Fruit fly (Drosophila melanogaster): Measurements from ENCODE around the gene Eig71Ek.

Eig71Ek gene

dm6 chr3L:15660915-15661314, at the start of gene Eig71Ek, which contains the start of gene Eig71Ej:
TSS of gene Eig71Ek (plus strand) at chr3L:15661248.
TSS of gene Eig71Ej (minus strand) at chr3L:15661015.
- TF ChIP-seq CG8478 (optimal IDR thresholded peaks at IDR 0.05) (no peak), CTCF (optimal IDR thresholded peaks at IDR 0.05) (no peak)

DNA sequence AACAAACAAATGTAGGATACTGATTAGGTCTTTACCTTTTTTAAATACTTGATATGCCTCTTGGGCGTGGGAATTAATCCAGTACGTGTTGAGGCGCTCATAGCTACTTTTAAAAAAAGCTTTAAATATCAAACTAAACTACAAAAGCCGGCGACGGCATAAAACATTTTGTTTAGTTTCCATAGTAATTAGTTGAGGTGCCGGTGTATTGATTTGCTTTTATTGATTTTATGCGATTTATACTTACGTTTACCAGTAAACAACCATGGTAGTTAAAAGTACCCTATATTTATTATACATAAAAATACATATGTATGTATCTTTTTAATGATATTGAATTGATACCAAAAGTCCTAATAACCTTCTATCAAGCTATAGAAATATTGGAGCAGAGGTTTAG, 48.3 kb upstream of the Eig71Ek start, which contains the start of gene CG13449:
Gene CG13449, minus strand, starts transcription at position 101 of the 400 bp plus-strand sequence.
- TF ChIP-seq CTCF (optimal IDR thresholded peaks at IDR 0.05): no peak
- no peak for TF ChIP-seq CG8478 (optimal IDR thresholded peaks at IDR 0.05)

DNA sequence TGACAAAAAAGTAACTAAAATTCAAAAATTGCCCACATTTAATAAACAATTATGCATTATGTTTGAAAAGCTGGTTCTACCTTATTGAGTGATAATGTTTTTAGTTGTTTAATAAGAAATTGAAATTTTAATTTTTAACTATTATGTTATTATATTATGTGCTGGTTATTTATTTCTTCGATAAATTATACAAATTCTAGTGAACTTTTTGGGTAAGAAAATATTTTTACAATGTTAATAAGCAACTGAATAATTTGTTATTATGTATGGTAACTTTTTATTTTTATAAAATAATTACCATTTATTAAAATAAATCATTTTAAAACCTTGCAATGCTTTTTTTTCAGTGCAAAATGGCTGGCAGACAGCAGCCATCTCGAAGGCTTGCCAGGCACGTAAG, 44.6 kb upstream of the Eig71Ek start:
- TF ChIP-seq CTCF (optimal IDR thresholded peaks at IDR 0.05): no peak
- TF ChIP-seq CG8478 (optimal IDR thresholded peaks at IDR 0.05): no peak

DNA sequence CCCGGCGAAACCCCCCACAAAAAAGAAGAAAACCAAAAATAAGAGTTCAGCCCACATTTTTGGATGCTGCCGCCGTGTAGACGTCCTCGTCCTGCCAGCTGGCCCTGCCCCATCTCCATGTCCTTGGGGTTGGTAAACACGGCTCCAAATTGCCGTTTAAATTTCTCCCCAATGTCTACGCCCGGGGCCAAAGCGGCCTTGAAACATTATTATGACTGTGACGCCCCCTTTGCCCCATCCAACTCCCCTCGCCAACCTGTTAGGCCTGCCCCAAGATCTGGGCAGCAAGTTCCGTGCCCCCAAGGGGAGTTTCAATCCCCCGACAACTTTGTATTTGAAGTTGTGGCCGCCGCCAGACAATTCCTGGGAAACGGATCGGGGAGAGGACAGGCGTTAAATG, 44.1 kb upstream of the Eig71Ek start:
- TF ChIP-seq CTCF (optimal IDR thresholded peaks at IDR 0.05): no peak
- TF ChIP-seq CG8478 (optimal IDR thresholded peaks at IDR 0.05): no peak

DNA sequence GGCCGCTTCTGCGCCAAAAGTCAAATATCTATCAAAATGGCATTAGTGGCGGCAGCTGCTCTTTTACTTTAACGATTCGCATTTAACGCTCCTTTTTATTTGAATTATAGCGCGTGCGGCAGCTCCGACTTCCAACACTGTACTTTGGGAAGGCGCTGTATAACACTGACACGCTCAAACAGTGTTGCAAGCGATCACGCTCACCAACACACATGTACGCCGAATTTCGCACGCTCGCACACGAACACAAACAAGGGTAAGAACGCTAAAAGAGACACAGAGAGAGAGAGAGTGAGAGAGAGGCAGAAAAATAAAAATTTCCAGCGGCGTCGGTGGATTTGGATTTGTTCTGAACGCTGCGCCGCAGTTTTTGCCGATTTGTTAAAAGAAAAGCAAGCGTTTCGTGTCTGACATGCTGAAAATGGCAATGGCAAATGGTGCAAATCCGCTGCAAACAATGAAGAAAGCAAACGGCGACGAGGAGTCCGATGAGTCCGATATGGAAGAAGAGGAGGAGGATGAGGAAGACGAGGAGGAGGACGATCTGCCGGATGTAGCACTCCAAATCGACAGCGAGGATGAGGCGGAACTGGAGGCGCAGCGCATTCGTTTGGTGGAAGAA, 41.3 kb upstream of the Eig71Ek start, which contains the start of gene Phs:
Gene Phs, plus strand, starts transcription at position 276 of the 622 bp plus-strand sequence.
- TF ChIP-seq CG8478 (optimal IDR thresholded peaks at IDR 0.05) (no peak), CTCF (optimal IDR thresholded peaks at IDR 0.05) (peak in 1 of 2 experiments; percentile 11)

DNA sequence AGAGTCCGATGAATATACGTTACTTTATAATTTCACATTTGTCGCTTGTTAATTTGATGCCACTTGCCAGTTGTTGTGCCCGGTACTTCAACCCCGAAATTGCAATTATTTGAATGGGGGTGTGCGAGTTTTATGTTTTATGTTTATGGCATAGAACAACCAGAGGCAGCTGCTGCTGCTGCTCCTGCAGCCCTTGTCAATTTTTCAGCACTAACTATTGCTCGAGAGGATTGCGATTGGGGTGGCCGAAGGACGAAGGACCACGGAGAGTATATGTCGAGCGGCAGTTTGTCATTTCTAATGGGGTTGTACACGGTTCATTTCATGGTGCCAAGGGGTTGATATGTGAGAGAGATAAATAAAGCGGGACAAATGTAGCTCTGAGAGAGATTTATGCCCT, 37.0 kb upstream of the Eig71Ek start:
- TF ChIP-seq CG8478 (optimal IDR thresholded peaks at IDR 0.05): no peak
- no peak for TF ChIP-seq CTCF (optimal IDR thresholded peaks at IDR 0.05)

DNA sequence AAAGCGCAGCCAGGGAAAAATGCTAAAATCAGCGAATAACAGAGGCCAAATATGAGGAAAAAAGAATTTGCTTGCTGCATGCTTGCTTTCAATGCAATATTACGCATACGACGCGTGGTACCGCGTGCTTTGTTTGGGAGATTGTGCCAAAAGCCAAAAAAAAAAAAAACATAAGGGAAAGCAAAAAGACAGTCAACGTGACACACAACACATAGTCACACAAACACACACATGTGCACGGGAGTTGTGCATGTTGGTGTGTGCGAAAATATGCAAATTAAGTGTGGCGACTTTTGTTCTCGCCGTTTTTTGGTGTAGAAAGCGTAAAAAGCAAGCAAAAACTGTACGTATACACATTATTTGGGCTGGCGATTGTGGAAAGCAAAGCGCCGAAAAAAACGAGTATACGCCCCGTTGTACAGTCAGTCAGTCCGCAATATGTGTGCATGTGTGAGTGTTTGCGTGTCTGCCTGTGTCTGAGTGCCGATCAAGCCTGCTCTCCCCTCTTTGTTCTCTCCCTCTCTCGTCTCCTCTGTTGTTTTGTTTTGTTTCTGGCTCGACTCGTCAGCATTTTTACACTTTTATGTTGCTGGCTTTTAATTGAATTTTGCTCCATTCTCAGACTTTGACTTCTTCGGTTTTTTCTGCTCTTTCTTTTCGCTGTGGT, 36.0 kb upstream of the Eig71Ek start:
- TF ChIP-seq CTCF (optimal IDR thresholded peaks at IDR 0.05) (no peak), CG8478 (optimal IDR thresholded peaks at IDR 0.05) (no peak)

DNA sequence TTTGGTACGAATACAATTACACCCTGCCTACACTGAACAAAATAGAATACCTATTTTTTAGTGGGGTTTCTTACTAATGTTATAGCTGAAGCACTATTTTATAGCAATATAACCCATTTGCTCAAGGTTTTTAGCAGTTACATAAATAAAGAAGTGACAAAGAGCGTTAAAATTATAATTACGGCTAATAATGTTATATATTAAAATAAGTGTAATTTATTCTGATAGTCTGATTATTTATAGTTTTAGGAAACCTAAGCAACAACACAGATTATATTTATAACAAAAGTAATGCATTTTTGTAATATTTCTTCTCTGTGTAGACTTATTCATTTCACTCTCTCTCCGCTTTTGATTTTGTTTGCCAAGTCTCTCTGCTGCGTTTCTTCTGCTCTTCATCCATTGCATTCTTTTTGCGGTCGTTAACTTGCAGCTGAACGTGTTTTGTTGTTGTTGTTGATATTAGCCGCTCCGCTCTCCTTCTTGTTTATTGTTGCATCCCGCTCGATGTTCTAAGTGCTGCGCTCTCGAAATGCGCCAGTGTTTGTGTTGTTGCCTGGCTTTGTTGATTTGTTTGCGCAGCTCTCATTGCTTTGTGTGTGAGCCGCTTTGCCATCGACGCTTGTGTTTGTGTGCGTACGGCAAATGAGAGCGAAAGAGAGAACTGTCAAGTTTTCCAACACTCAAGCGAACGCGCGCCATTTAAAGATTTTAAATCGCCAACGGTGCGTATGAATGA, 35.2 kb upstream of the Eig71Ek start:
- TF ChIP-seq CG8478 (optimal IDR thresholded peaks at IDR 0.05): no peak
- no peak for TF ChIP-seq CTCF (optimal IDR thresholded peaks at IDR 0.05)

- TF ChIP-seq CTCF (optimal IDR thresholded peaks at IDR 0.05): no peak
- TF ChIP-seq CG8478 (optimal IDR thresholded peaks at IDR 0.05): no peak
These were observed 33.8 kb upstream of the Eig71Ek start for dm6 chr3L:15627295-15627694.

dm6 chr3L:15631067-15631466, 30.0 kb upstream of the Eig71Ek start:
- no peak for TF ChIP-seq CTCF (optimal IDR thresholded peaks at IDR 0.05)
- no peak for TF ChIP-seq CG8478 (optimal IDR thresholded peaks at IDR 0.05)

dm6 chr3L:15632653-15633052, 28.4 kb upstream of the Eig71Ek start:
- TF ChIP-seq CTCF (optimal IDR thresholded peaks at IDR 0.05) (no peak), CG8478 (optimal IDR thresholded peaks at IDR 0.05) (no peak)

DNA sequence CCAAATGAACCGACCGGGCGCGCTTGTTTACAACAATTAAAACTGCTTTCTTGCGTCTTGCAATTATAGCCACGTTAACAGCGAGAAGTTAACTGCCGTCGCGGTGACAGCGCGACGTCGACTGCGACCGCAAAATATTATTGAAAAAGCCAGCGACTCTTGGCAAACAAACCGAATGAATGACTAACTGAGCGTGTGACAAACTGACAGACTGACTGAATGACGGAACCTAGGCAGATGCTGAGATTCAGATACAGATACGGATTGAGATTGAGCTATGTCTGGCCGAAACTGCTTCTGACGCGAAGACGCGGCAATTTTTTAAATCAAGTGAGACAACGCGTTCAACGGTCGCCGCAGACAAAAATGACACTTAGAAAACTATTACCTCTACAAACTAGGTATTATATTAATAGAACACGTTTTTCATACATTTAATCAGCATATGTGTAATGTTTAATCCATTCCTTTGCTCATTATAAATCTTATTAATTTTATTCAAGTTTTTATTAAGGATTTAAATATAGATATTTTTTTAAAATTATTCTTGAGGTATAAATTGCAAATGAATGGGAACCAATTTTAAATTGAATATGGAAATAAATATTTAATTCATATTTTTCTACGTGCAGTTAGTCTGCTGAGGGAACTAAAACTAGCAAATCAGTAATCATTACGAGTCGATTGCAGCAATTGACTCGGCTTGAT, 26.5 kb upstream of the Eig71Ek start:
- no peak for TF ChIP-seq CG8478 (optimal IDR thresholded peaks at IDR 0.05)
- TF ChIP-seq CTCF (optimal IDR thresholded peaks at IDR 0.05): no peak

DNA sequence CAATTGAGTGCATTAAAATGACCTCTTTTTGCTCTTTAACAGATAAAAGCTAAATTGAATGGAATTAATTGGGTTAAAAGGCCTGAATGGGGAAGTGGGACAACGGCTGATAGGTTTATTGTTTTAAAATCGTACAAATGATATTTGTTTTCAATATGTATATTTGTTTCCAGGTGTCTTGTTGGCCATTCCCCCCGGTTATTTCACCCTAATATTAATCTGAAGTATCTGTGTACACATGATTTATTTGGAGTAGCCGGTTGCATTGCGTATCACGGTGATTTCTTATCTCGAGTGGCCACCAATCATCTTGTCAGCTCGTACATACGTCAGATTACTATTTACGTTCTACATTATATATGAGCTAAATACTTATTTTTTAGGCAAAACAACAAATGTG, 24.7 kb upstream of the Eig71Ek start:
- no peak for TF ChIP-seq CG8478 (optimal IDR thresholded peaks at IDR 0.05)
- TF ChIP-seq CTCF (optimal IDR thresholded peaks at IDR 0.05): no peak

DNA sequence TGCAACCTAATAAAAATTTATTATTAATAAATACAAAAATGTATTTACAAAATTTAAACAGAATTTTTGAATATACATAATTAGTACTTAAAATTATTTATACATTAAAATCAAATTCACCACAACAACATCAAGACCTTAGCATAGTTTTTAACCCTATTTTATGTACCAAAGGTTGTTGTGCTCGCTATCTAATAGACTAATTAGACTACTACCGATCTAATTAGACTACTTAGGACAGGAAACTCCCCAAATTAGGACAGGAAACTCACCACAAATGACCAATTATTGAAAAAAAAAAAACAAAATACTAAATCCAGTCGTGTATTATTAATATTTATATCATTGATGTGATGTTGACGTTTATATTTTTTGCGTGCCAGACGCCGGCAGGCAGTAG, 24.1 kb upstream of the Eig71Ek start:
- TF ChIP-seq CG8478 (optimal IDR thresholded peaks at IDR 0.05): no peak
- peak in 1 of 2 experiments; percentile 22 for TF ChIP-seq CTCF (optimal IDR thresholded peaks at IDR 0.05)

- no peak for TF ChIP-seq CG8478 (optimal IDR thresholded peaks at IDR 0.05)
- no peak for TF ChIP-seq CTCF (optimal IDR thresholded peaks at IDR 0.05)
These were observed 23.4 kb upstream of the Eig71Ek start for dm6 chr3L:15637618-15638017.
